Fruit fly (Drosophila melanogaster) whole organism, prepupa: ENCODE measurements around the gene CG14857.

ENCODE experiments used
- CG34406 ChIP-seq: fragments of 200-800 bp; sonication (Bioruptor generic); optimal IDR thresholded peaks from 3 replicates; lab custom pipeline; 2016; ENCODE audit warnings: missing biosample characterization, missing genetic modification characterization
- CG6854 ChIP-seq: fragments of 200-800 bp; sonication (Bioruptor generic); optimal IDR thresholded peaks from 2 replicates; lab custom pipeline; 2017; ENCODE audit warnings: missing biosample characterization, mild to moderate bottlenecking, missing genetic modification characterization
- Eip75B ChIP-seq: fragments of 200-800 bp; sonication (Bioruptor generic); optimal IDR thresholded peaks from 3 replicates; lab custom pipeline; 2016; ENCODE audit warnings: missing biosample characterization, missing genetic modification characterization
- Lpt ChIP-seq: fragments of 200-800 bp; sonication (Bioruptor generic); optimal IDR thresholded peaks from 3 replicates; lab custom pipeline; 2016; ENCODE audit warnings: missing biosample characterization, missing genetic modification characterization
- eg ChIP-seq: fragments of 200-800 bp; sonication (Bioruptor generic); IDR thresholded peaks from 3 replicates; pipeline ENCODE4 v1.3.6; 2022; ENCODE audit warnings: missing biosample characterization, missing genetic modification characterization
- topi ChIP-seq: fragments of 200-800 bp; sonication (Bioruptor generic); optimal IDR thresholded peaks from 3 replicates; lab custom pipeline; 2016; ENCODE audit warnings: missing biosample characterization, missing genetic modification characterization

DNA sequence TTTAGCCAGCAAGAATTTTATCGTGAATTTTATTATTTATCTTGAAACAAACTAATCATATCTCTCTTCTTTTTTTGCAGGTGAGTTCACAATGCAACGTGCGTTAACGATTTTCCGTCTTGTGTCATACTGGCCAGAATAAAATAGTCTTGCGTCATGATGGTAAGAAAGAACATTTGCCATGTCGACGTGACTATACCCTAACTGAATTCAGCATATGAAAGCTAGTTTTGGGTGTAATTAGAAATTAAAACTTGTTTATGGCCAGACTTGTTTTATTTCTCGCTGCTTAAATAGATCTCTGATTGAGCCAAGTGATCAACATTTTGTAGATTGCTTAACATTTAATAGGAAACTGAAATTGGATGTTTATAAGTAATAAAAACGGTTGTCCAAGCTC, 37.4 kb upstream of the CG14857 start:
- no peak for TF ChIP-seq CG6854 (GFP tag; lab: Kevin White, UChicago)
- TF ChIP-seq Eip75B (GFP tag; lab: Kevin White, UChicago) = no peak
- no peak for TF ChIP-seq eg
- TF ChIP-seq CG34406 (GFP tag; lab: Kevin White, UChicago) = no peak
- TF ChIP-seq Lpt (GFP tag; lab: Kevin White, UChicago) = no peak
- no peak for TF ChIP-seq topi (GFP tag; lab: Kevin White, UChicago)
